Fruit fly (Drosophila melanogaster): ENCODE results near the gene Irp-1A.
A peak's percentile ranks its signal among the peaks of the same experiment; 100 is the strongest.

Gene Irp-1A

dm6 chr3R:22707178-22707577 is 17.2 kb downstream of the Irp-1A start, which contains the start of gene CG13842:
Gene CG13842 (minus strand): TSS chr3R:22707278.
- TF ChIP-seq CG13204 (GFP tag; optimal IDR thresholded peaks at IDR 0.05) (no peak), CG17806 (tag; optimal IDR thresholded peaks at IDR 0.05) (no peak), CG15710 (tag; optimal IDR thresholded peaks at IDR 0.05) (no peak), gl (tag; optimal IDR thresholded peaks at IDR 0.05) (no peak), rn (GFP tag; IDR thresholded peaks at IDR 0.05) (no peak), EcR (GFP tag; optimal IDR thresholded peaks at IDR 0.05) (no peak)

- TF ChIP-seq CG32121 (GFP tag; IDR thresholded peaks at IDR 0.05) (0 out of 2 replicates have a peak, but pooled peaks have one; percentile 28), Pif1B (GFP tag; optimal IDR thresholded peaks at IDR 0.05) (no peak)
These were observed 22.6 kb downstream of the Irp-1A start, which contains the start of the genes CG6972 and CCAP for dm6 chr3R:22701793-22702192. Gene CG6972 (plus strand): TSS chr3R:22702007. Gene CCAP (minus strand): TSS chr3R:22702084.

dm6 chr3R:22698208-22698607 is 26.2 kb downstream of the Irp-1A start, which contains the start of gene Cyp6d4:
Gene Cyp6d4 (plus strand): TSS chr3R:22698319.
- TF ChIP-seq CG12605 (GFP tag; IDR thresholded peaks at IDR 0.05), result no peak
- no peak for TF ChIP-seq Pif1A (GFP tag; optimal IDR thresholded peaks at IDR 0.05)
- no peak for TF ChIP-seq CG8301 (tag; optimal IDR thresholded peaks at IDR 0.05)
- no peak for TF ChIP-seq EcR (GFP tag; optimal IDR thresholded peaks at IDR 0.05)
- TF ChIP-seq CG8159 (tag; optimal IDR thresholded peaks at IDR 0.05), result no peak
- no peak for TF ChIP-seq CG14655 (GFP tag; optimal IDR thresholded peaks at IDR 0.05)
- TF ChIP-seq CG10348 (GFP tag; IDR thresholded peaks at IDR 0.05), result no peak
- no peak for TF ChIP-seq Ets98B (GFP tag; IDR thresholded peaks at IDR 0.05)
- TF ChIP-seq CG9948 (tag; optimal IDR thresholded peaks at IDR 0.05), result no peak
- no peak for TF ChIP-seq CG4496 (GFP tag; IDR thresholded peaks at IDR 0.05)
- no peak for TF ChIP-seq fd96Ca (GFP tag; IDR thresholded peaks at IDR 0.05)
- TF ChIP-seq CG17806 (tag; optimal IDR thresholded peaks at IDR 0.05), result no peak
- no peak for TF ChIP-seq D1 (tag; optimal IDR thresholded peaks at IDR 0.05)
- TF ChIP-seq Pif1B (GFP tag; optimal IDR thresholded peaks at IDR 0.05), result no peak
- no peak for TF ChIP-seq CG15710 (tag; optimal IDR thresholded peaks at IDR 0.05)
- no peak for TF ChIP-seq Snoo (tag; optimal IDR thresholded peaks at IDR 0.05)
- no peak for TF ChIP-seq CG32121 (GFP tag; IDR thresholded peaks at IDR 0.05)

DNA sequence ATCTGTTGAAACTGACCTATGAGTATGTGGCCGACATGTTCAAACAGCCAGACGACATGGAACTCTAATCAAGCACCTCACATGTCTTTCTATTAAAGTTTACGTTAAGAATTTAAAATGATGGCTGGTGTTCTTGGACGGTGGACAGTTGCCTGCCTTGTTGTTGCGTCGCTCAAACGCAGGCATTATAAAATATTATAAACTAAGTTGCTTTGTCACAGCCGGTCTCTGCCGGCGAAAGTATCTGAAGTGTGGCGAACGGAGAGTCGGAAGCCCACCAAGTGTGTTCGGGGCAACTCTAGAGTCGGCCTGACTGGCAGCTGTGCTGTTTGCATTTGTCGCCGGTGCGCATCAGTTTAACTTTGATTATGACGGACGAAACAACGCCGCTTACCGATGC is 29.7 kb downstream of the Irp-1A start, which contains the start of gene cd:
cd (plus strand) TSS at position 301 of the 400 bp plus-strand sequence.
- TF ChIP-seq CG14655 (GFP tag; optimal IDR thresholded peaks at IDR 0.05) (no peak), fd96Ca (GFP tag; IDR thresholded peaks at IDR 0.05) (no peak), CG12605 (GFP tag; IDR thresholded peaks at IDR 0.05) (no peak), CG15710 (tag; optimal IDR thresholded peaks at IDR 0.05) (no peak), CG13204 (GFP tag; optimal IDR thresholded peaks at IDR 0.05) (no peak), Snoo (tag; optimal IDR thresholded peaks at IDR 0.05) (no peak), CG10348 (GFP tag; IDR thresholded peaks at IDR 0.05) (no peak), CG4496 (GFP tag; IDR thresholded peaks at IDR 0.05) (no peak), CG34367 (tag; optimal IDR thresholded peaks at IDR 0.05) (no peak), CG9948 (tag; optimal IDR thresholded peaks at IDR 0.05) (no peak), D1 (tag; optimal IDR thresholded peaks at IDR 0.05) (no peak), Ets98B (GFP tag; IDR thresholded peaks at IDR 0.05) (no peak), CG8159 (tag; optimal IDR thresholded peaks at IDR 0.05) (no peak), Pif1A (GFP tag; optimal IDR thresholded peaks at IDR 0.05) (no peak), Pif1B (GFP tag; optimal IDR thresholded peaks at IDR 0.05) (no peak), CG17806 (tag; optimal IDR thresholded peaks at IDR 0.05) (no peak), CG8301 (tag; optimal IDR thresholded peaks at IDR 0.05) (no peak), gl (tag; optimal IDR thresholded peaks at IDR 0.05) (no peak), rn (GFP tag; IDR thresholded peaks at IDR 0.05) (no peak)

DNA sequence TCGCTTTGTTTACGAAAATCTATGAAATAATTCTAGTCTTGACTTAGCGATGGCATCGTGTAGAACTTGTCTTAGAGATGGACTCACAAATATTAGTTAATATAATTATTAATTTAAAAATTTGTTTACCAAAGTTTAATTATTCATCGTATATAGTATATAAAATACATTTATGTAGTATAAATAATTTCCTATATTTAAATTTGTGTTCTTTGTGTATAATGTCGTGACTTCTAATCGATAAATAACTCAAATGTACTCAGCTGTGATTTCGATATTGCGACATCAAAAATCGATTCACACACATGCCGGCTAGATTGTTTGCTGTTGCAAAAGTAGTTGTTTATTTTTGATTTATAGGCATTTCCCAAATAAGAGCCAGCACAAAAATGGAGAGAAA is 34.1 kb downstream of the Irp-1A start, which contains the start of the genes wfs1 and Nup133:
wfs1 (minus strand) TSS at position 70 of the 400 bp plus-strand sequence.
Nup133 (plus strand) TSS at position 297 of the 400 bp plus-strand sequence.
- peak; percentile 41 for TF ChIP-seq CG34367 (tag; optimal IDR thresholded peaks at IDR 0.05)
- no peak for TF ChIP-seq Pif1A (GFP tag; optimal IDR thresholded peaks at IDR 0.05)
- TF ChIP-seq D1 (tag; optimal IDR thresholded peaks at IDR 0.05), result no peak
- TF ChIP-seq Pif1B (GFP tag; optimal IDR thresholded peaks at IDR 0.05), result no peak
- TF ChIP-seq Snoo (tag; optimal IDR thresholded peaks at IDR 0.05), result no peak
- no peak for TF ChIP-seq CG14655 (GFP tag; optimal IDR thresholded peaks at IDR 0.05)
- peak; percentile 74 for TF ChIP-seq CG8159 (tag; optimal IDR thresholded peaks at IDR 0.05)
- TF ChIP-seq EcR (GFP tag; optimal IDR thresholded peaks at IDR 0.05), result no peak
- no peak for TF ChIP-seq CG9948 (tag; optimal IDR thresholded peaks at IDR 0.05)
- TF ChIP-seq gl (tag; optimal IDR thresholded peaks at IDR 0.05), result no peak
- TF ChIP-seq CG17806 (tag; optimal IDR thresholded peaks at IDR 0.05), result no peak
- TF ChIP-seq fd96Ca (GFP tag; IDR thresholded peaks at IDR 0.05), result no peak
- no peak for TF ChIP-seq rn (GFP tag; IDR thresholded peaks at IDR 0.05)
- TF ChIP-seq CG12605 (GFP tag; IDR thresholded peaks at IDR 0.05), result no peak
- 0 out of 2 replicates have a peak, but pooled peaks have one; percentile 10 for TF ChIP-seq Ets98B (GFP tag; IDR thresholded peaks at IDR 0.05)
- TF ChIP-seq CG13204 (GFP tag; optimal IDR thresholded peaks at IDR 0.05), result no peak
- TF ChIP-seq CG8301 (tag; optimal IDR thresholded peaks at IDR 0.05), result no peak
- no peak for TF ChIP-seq CG4496 (GFP tag; IDR thresholded peaks at IDR 0.05)
- no peak for TF ChIP-seq CG10348 (GFP tag; IDR thresholded peaks at IDR 0.05)
- TF ChIP-seq CG32121 (GFP tag; IDR thresholded peaks at IDR 0.05), result peak; percentile 54
- TF ChIP-seq CG15710 (tag; optimal IDR thresholded peaks at IDR 0.05), result peak; percentile 75

dm6 chr3R:22686336-22686874 is 38.0 kb downstream of the Irp-1A start, which contains the start of the genes Gclm and CG17625:
Gene Gclm (minus strand): TSS chr3R:22686510.
Gene CG17625 (plus strand): TSS chr3R:22686849.
- TF ChIP-seq CG32121 (GFP tag; IDR thresholded peaks at IDR 0.05), result peak; percentile 49; the same call in 1 of the 2 replicates
- TF ChIP-seq CG8159 (tag; optimal IDR thresholded peaks at IDR 0.05), result peak; percentile 26
- no peak for TF ChIP-seq EcR (GFP tag; optimal IDR thresholded peaks at IDR 0.05)
- no peak for TF ChIP-seq Pif1A (GFP tag; optimal IDR thresholded peaks at IDR 0.05)
- peak; percentile 1 for TF ChIP-seq CG17806 (tag; optimal IDR thresholded peaks at IDR 0.05)
- TF ChIP-seq fd96Ca (GFP tag; IDR thresholded peaks at IDR 0.05), result 0 out of 3 replicates have a peak, but pooled peaks have one; percentile 58
- peak; percentile 2 for TF ChIP-seq CG34367 (tag; optimal IDR thresholded peaks at IDR 0.05)
- no peak for TF ChIP-seq Pif1B (GFP tag; optimal IDR thresholded peaks at IDR 0.05)
- peak; percentile 55 for TF ChIP-seq gl (tag; optimal IDR thresholded peaks at IDR 0.05)
- TF ChIP-seq rn (GFP tag; IDR thresholded peaks at IDR 0.05), result no peak
- no peak for TF ChIP-seq CG14655 (GFP tag; optimal IDR thresholded peaks at IDR 0.05)
- TF ChIP-seq CG8301 (tag; optimal IDR thresholded peaks at IDR 0.05), result peak; percentile 19
- peak; percentile 45; the same call in 1 of the 2 replicates for TF ChIP-seq Ets98B (GFP tag; IDR thresholded peaks at IDR 0.05)
- TF ChIP-seq CG4496 (GFP tag; IDR thresholded peaks at IDR 0.05), result peak; percentile 20; the same call in 1 of the 3 replicates
- TF ChIP-seq CG12605 (GFP tag; IDR thresholded peaks at IDR 0.05), result peak; percentile 71
- peak; percentile 1 for TF ChIP-seq CG9948 (tag; optimal IDR thresholded peaks at IDR 0.05)
- peak; percentile 52 for TF ChIP-seq Snoo (tag; optimal IDR thresholded peaks at IDR 0.05)
- no peak for TF ChIP-seq CG13204 (GFP tag; optimal IDR thresholded peaks at IDR 0.05)
- TF ChIP-seq D1 (tag; optimal IDR thresholded peaks at IDR 0.05), result no peak
- TF ChIP-seq CG15710 (tag; optimal IDR thresholded peaks at IDR 0.05), result peak; percentile 32
- no peak for TF ChIP-seq CG10348 (GFP tag; IDR thresholded peaks at IDR 0.05)

All from whole organism, pupa.